Worm (Caenorhabditis elegans): ENCODE data around the gene nhr-281.

nhr-281 gene

ce11 chrX:14063830-14064229 is 49.4 kb downstream of the nhr-281 start (continued):
- TF ChIP-seq skn-1 (tag; optimal IDR thresholded peaks at IDR 0.05) (peak; percentile 84), egl-5 (tag; optimal IDR thresholded peaks at IDR 0.05) (peak; percentile 95), fos-1 (tag; optimal IDR thresholded peaks at IDR 0.05) (no peak), zag-1 (tag; optimal IDR thresholded peaks at IDR 0.05) (no peak), unc-62 (GFP tag; optimal IDR thresholded peaks at IDR 0.05) (peak; percentile 77), sea-2 (GFP tag; optimal IDR thresholded peaks at IDR 0.05) (peak; percentile 29), ceh-28 (tag; optimal IDR thresholded peaks at IDR 0.05) (peak; percentile 77), tbx-2 (tag; optimal IDR thresholded peaks at IDR 0.05) (peak; percentile 87), nfya-1 (tag; optimal IDR thresholded peaks at IDR 0.05; ENCODE audit: insufficient read depth) (peak; percentile 77), lsy-12 (tag; optimal IDR thresholded peaks at IDR 0.05) (peak; percentile 89), unc-39 (tag; optimal IDR thresholded peaks at IDR 0.05) (no peak), fkh-2 (tag; optimal IDR thresholded peaks at IDR 0.05) (peak; percentile 80), nhr-12 (tag; optimal IDR thresholded peaks at IDR 0.05) (no peak), fkh-10 (GFP tag; optimal IDR thresholded peaks at IDR 0.05) (no peak), mml-1 (tag; optimal IDR thresholded peaks at IDR 0.05) (no peak), ama-1 (optimal IDR thresholded peaks at IDR 0.05) (no peak), elt-2 (tag; optimal IDR thresholded peaks at IDR 0.05) (peak; percentile 72)

DNA sequence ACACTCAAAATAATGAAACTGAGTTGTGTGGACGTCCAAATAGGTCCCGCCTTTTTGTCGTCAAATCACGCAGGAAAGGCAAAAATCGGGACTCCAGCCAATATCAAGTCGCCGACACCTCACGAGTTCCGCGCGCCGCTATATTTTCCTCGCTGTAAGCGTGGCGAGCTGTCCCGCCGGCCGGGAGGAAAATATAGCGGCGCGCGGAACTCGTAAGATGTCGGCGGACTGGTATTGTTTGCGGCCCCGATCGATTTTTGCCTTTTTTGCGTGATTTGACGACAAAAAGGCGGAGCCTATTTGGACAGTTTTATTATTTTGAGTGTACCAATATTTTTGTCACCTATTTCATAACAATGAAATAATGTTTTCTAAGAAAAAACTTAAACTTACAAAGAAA is 50.5 kb downstream of the nhr-281 start:
- no peak for TF ChIP-seq nhr-43 (tag; optimal IDR thresholded peaks at IDR 0.05; ENCODE audit: poor library complexity, severe bottlenecking)

Data from whole organism, L3 larva.